Worm (Caenorhabditis elegans) whole organism, mixed stage, embryonic: ENCODE data around the gene msp-33.
"Not testable (repeated sequence)": the region's sequence is repeated elsewhere in the genome, so short reads cannot be mapped to it uniquely, and the experiment has no call there.

ENCODE experiments used
- M03D4.4 ChIP-seq: sonication (generic microtip); optimal IDR thresholded peaks from 2 replicates; lab custom pipeline; 2017; ENCODE audit warnings: mild to moderate bottlenecking, missing genetic modification characterization, missing compliant biosample characterization
- bed-3 ChIP-seq: fragments of 200-800 bp; sonication (Bioruptor generic); optimal IDR thresholded peaks from 3 replicates; lab custom pipeline; 2018; ENCODE audit warnings: mild to moderate bottlenecking, missing genetic modification characterization, moderate library complexity, missing compliant biosample characterization
- blmp-1 ChIP-seq: fragments of 150-350 bp; optimal IDR thresholded peaks from 2 replicates; lab custom pipeline; 2014; ENCODE audit warnings: missing biosample characterization, missing genetic modification characterization
- ceh-39 ChIP-seq: fragments of 150-350 bp; optimal IDR thresholded peaks from 2 replicates; lab custom pipeline; 2014; ENCODE audit warnings: missing biosample characterization, missing genetic modification characterization
- ceh-43 ChIP-seq: fragments of 200-800 bp; sonication (Bioruptor generic); optimal IDR thresholded peaks from 2 replicates; lab custom pipeline; 2018; ENCODE audit warnings: mild to moderate bottlenecking, missing genetic modification characterization, moderate library complexity, missing compliant biosample characterization
- ceh-83 ChIP-seq: fragments of 200-800 bp; sonication (Bioruptor generic); optimal IDR thresholded peaks from 2 replicates; lab custom pipeline; 2018; ENCODE audit warnings: mild to moderate bottlenecking, missing genetic modification characterization, missing compliant biosample characterization
- cnd-1 ChIP-seq: fragments of 200-800 bp; sonication (Bioruptor generic); optimal IDR thresholded peaks from 2 replicates; lab custom pipeline; 2018; ENCODE audit warnings: mild to moderate bottlenecking, missing genetic modification characterization, missing compliant biosample characterization
- elt-1 ChIP-seq: sonication (generic microtip); optimal IDR thresholded peaks from 2 replicates; lab custom pipeline; 2017; ENCODE audit warnings: missing genetic modification characterization, mild to moderate bottlenecking, missing compliant biosample characterization, antibody characterized with exemption, moderate library complexity, borderline replicate concordance; ENCODE audit not compliant: insufficient read depth
- elt-3 ChIP-seq: fragments of 150-350 bp; optimal IDR thresholded peaks from 2 replicates; lab custom pipeline; 2014; ENCODE audit warnings: missing biosample characterization, missing genetic modification characterization
- flh-1 ChIP-seq: fragments of 200-800 bp; sonication (Bioruptor generic); optimal IDR thresholded peaks from 2 replicates; lab custom pipeline; 2018; ENCODE audit warnings: mild to moderate bottlenecking, missing genetic modification characterization, moderate library complexity, missing compliant biosample characterization
- ham-2 ChIP-seq: fragments of 200-800 bp; sonication (Bioruptor generic); optimal IDR thresholded peaks from 2 replicates; lab custom pipeline; 2018; ENCODE audit warnings: mild to moderate bottlenecking, missing genetic modification characterization, missing compliant biosample characterization
- lsy-2 ChIP-seq: fragments of 150-350 bp; optimal IDR thresholded peaks from 2 replicates; lab custom pipeline; 2014; ENCODE audit warnings: missing biosample characterization, missing genetic modification characterization
- mab-5 ChIP-seq: fragments of 150-350 bp; optimal IDR thresholded peaks from 2 replicates; lab custom pipeline; 2014; ENCODE audit warnings: missing biosample characterization, missing genetic modification characterization
- mep-1 ChIP-seq: fragments of 150-350 bp; optimal IDR thresholded peaks from 2 replicates; lab custom pipeline; 2017; ENCODE audit warnings: missing biosample characterization, missing genetic modification reagents, missing genetic modification characterization, inconsistent platforms
- mls-2 ChIP-seq: sonication (generic microtip); optimal IDR thresholded peaks from 2 replicates; lab custom pipeline; 2016; ENCODE audit warnings: mild to moderate bottlenecking, missing genetic modification characterization, moderate library complexity, missing compliant biosample characterization
- nhr-12 ChIP-seq: fragments of 150-350 bp; optimal IDR thresholded peaks from 2 replicates; lab custom pipeline; 2014; ENCODE audit warnings: missing biosample characterization, missing genetic modification characterization
- nhr-2 ChIP-seq: fragments of 150-350 bp; optimal IDR thresholded peaks from 2 replicates; lab custom pipeline; 2014; ENCODE audit warnings: missing biosample characterization, missing genetic modification characterization
- nhr-237 ChIP-seq: fragments of 150-350 bp; optimal IDR thresholded peaks from 2 replicates; lab custom pipeline; 2014; ENCODE audit warnings: missing biosample characterization, missing genetic modification characterization
- nhr-28 ChIP-seq: fragments of 150-350 bp; optimal IDR thresholded peaks from 2 replicates; lab custom pipeline; 2014; ENCODE audit warnings: missing biosample characterization, missing genetic modification characterization
- nhr-76 ChIP-seq: sonication (generic microtip); optimal IDR thresholded peaks from 2 replicates; lab custom pipeline; 2017; ENCODE audit warnings: missing biosample characterization, missing genetic modification characterization
- pha-4 ChIP-seq: fragments of 150-350 bp; optimal IDR thresholded peaks from 2 replicates; lab custom pipeline; 2018; ENCODE audit warnings: missing biosample characterization, missing genetic modification reagents, missing genetic modification characterization
- sem-2 ChIP-seq: fragments of 200-800 bp; sonication (Bioruptor generic); optimal IDR thresholded peaks from 2 replicates; lab custom pipeline; 2018; ENCODE audit warnings: mild to moderate bottlenecking, missing genetic modification characterization, missing compliant biosample characterization
- sptf-1 ChIP-seq: sonication (generic microtip); optimal IDR thresholded peaks from 2 replicates; lab custom pipeline; 2017; ENCODE audit warnings: mild to moderate bottlenecking, missing genetic modification characterization, moderate library complexity, missing compliant biosample characterization
- tbx-8 ChIP-seq: fragments of 200-800 bp; sonication (Bioruptor generic); optimal IDR thresholded peaks from 2 replicates; lab custom pipeline; 2018; ENCODE audit warnings: mild to moderate bottlenecking, missing genetic modification characterization, moderate library complexity, missing compliant biosample characterization
- unc-120 ChIP-seq: sonication (generic microtip); optimal IDR thresholded peaks from 2 replicates; lab custom pipeline; 2017; ENCODE audit warnings: missing genetic modification characterization, missing compliant biosample characterization; ENCODE audit not compliant: poor library complexity, severe bottlenecking
- unc-39 ChIP-seq: fragments of 150-350 bp; optimal IDR thresholded peaks from 2 replicates; lab custom pipeline; 2014; ENCODE audit warnings: missing biosample characterization, missing genetic modification characterization
- unc-62 ChIP-seq: fragments of 150-350 bp; optimal IDR thresholded peaks from 2 replicates; lab custom pipeline; 2014; ENCODE audit warnings: missing biosample characterization, missing genetic modification reagents, missing genetic modification characterization
- zip-8 ChIP-seq: fragments of 150-350 bp; optimal IDR thresholded peaks from 2 replicates; lab custom pipeline; 2014; ENCODE audit warnings: missing biosample characterization, missing genetic modification characterization
- ztf-11 ChIP-seq: fragments of 150-350 bp; optimal IDR thresholded peaks from 2 replicates; lab custom pipeline; 2014; ENCODE audit warnings: missing biosample characterization, missing genetic modification characterization

The msp-33 gene

ce11 chrII:4866045-4866444 lies 26.4 kb downstream of the msp-33 start:
- no peak for TF ChIP-seq unc-62 (GFP tag; lab: Kevin White, UChicago)
- no peak for TF ChIP-seq nhr-76 (tag; lab: Kevin White, UChicago)
- no peak for TF ChIP-seq nhr-2 (tag; lab: Kevin White, UChicago)
- no peak for TF ChIP-seq cnd-1 (tag; lab: Kevin White, UChicago)
- TF ChIP-seq ham-2 (GFP tag; lab: Kevin White, UChicago) = no peak
- TF ChIP-seq pha-4 (tag; lab: Kevin White, UChicago) = no peak
- TF ChIP-seq elt-1 (tag; lab: Kevin White, UChicago) = no peak
- TF ChIP-seq tbx-8 (GFP tag; lab: Kevin White, UChicago) = no peak
- TF ChIP-seq nhr-12 (tag; lab: Kevin White, UChicago) = no peak
- no peak for TF ChIP-seq unc-120 (tag; lab: Kevin White, UChicago)
- TF ChIP-seq blmp-1 (tag; lab: Kevin White, UChicago) = no peak
- TF ChIP-seq mep-1 = no peak
- TF ChIP-seq unc-39 (tag; lab: Kevin White, UChicago) = no peak
- no peak for TF ChIP-seq elt-3 (tag; lab: Kevin White, UChicago)
- TF ChIP-seq ztf-11 (tag; lab: Kevin White, UChicago) = no peak

DNA sequence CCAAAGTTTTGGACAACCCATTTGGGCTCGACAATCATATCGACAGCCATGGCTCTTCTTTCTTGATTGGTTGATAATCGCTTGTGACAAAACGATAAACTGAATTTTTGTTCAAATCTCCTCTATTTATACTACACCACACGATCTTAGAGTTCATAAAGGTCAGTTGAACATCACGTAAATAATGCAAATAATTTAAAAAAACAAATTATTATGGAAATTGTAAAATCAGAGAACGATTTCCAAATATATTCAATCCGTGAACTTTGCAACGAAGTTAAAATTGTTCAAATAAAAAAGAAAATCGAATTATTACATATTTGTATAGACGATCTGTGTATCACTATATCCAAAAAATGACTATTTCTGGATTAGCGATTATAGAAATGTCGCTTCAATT lies 29.1 kb downstream of the msp-33 start, which contains the start of the genes mpst-4 and F11G11.14:
TSS of gene mpst-4 (minus strand) at position 101 of the 400 bp plus-strand sequence.
TSS of gene F11G11.14 (plus strand) at position 325 of the 400 bp plus-strand sequence.
- TF ChIP-seq sptf-1 (tag; lab: Kevin White, UChicago) (no peak), unc-39 (tag; lab: Kevin White, UChicago) (no peak), ztf-11 (tag; lab: Kevin White, UChicago) (no peak), zip-8 (tag; lab: Kevin White, UChicago) (no peak), lsy-2 (tag; lab: Kevin White, UChicago) (no peak), unc-62 (GFP tag; lab: Kevin White, UChicago) (no peak), cnd-1 (tag; lab: Kevin White, UChicago) (no peak), flh-1 (GFP tag; lab: Kevin White, UChicago) (no peak)

DNA sequence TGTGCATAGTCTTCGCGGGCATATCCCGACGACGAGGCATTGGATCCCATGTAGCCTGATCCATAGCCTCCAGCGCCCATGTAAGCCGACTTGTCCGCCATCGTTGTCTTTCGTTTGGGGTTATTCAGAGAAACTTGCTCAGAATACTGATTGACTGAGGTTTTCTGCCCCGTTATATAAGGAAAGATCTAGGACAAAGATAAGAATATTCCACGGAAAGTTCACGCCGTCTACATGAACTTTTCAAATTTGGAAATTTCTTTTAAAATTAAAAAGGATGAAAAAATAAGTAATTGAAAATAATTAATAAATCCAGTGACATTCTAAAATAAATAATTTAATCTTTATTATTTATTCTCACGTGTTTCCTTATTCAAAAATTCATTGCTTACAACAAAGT lies 32.2 kb downstream of the msp-33 start, which contains the start of the genes nspd-5 and F11G11.4:
TSS of gene nspd-5 (minus strand) at position 101 of the 400 bp plus-strand sequence.
TSS of gene F11G11.4 (plus strand) at position 335 of the 400 bp plus-strand sequence.
- TF ChIP-seq cnd-1 (tag; lab: Kevin White, UChicago); ceh-83; nhr-12 (tag; lab: Kevin White, UChicago): not testable (repeated sequence)
- TF ChIP-seq, all 35 proteins: peak for 0; not testable (repeated sequence) for 35

DNA sequence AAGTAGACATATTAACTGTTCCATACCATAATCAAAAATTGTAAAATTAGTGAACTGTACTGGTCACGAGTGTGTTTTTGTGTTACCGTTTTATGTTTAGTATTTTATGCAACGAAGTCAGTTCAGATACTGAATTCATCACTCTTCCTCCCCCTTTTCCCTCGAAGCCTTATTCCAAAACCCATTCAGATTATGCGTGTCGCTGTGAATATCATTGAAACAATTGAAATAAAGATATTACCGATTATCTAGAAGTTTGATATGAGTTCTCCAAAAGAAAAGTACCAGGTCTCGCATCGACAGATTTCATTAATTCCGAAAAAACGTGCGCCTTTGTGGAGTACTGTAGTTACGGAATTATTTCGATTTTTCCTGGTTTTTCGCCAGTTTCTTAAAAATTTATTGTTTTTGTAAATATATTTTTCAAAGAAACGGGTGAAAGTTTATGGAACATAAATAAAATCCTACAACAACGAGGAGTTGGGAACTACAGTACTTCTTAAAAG lies 33.5 kb downstream of the msp-33 start:
- TF ChIP-seq M03D4.4 (tag; lab: Kevin White, UChicago) (no peak), pha-4 (tag; lab: Kevin White, UChicago) (no peak), lsy-2 (tag; lab: Kevin White, UChicago) (no peak), ceh-43 (no peak)

DNA sequence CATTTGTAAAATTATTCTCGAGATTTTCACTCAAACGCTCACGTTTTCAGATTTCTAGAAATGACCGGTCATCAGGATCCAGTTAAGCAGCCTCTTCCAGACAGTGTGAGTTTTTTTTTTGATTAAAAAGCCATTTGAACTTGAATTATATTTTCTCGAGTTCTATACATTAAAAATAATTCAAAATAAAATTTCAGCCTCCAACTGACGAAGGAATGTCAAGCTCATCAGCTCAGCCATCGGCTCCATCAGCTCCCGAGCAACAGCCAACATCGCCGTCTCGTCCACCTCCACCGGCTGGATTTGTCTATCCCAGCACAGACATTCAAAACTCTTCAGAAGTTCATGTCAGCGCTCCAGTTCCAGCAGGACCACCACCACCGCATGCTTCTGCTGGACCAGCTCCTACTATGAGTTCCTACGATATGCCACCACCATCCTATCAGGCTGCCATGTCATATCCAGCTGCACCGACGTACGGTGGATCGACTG lies 34.6 kb downstream of the msp-33 start, which contains the start of gene F11G11.5:
TSS of gene F11G11.5 (plus strand) at position 51 of the 492 bp plus-strand sequence.
- TF ChIP-seq nhr-237 (no peak), bed-3 (GFP tag; lab: Kevin White, UChicago) (no peak), elt-3 (tag; lab: Kevin White, UChicago) (no peak), M03D4.4 (tag; lab: Kevin White, UChicago) (no peak), nhr-12 (tag; lab: Kevin White, UChicago) (no peak), unc-120 (tag; lab: Kevin White, UChicago) (no peak), flh-1 (GFP tag; lab: Kevin White, UChicago) (no peak), nhr-2 (tag; lab: Kevin White, UChicago) (no peak), unc-62 (GFP tag; lab: Kevin White, UChicago) (no peak)

DNA sequence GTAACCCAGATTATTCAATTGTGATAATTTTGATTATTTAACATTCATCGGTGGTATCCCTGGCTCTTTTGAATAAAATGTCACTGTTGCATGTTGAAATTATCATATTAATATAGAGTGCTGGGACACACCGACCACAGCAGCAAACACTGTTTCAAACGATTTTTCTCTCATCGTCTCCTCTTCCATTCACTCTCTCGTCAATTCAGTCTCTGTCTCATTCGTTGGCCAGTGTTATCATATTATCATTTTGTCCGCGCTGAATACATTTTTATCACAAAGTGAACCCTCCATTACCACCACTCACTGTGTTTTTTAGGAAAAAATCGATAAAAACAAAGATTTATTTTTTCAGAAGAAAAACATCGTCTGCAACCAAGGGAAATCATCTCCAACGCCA lies 35.4 kb downstream of the msp-33 start:
- no peak for TF ChIP-seq blmp-1 (tag; lab: Kevin White, UChicago)
- TF ChIP-seq ceh-39 = no peak
- no peak for TF ChIP-seq nhr-237
- TF ChIP-seq unc-120 (tag; lab: Kevin White, UChicago) = no peak
- no peak for TF ChIP-seq flh-1 (GFP tag; lab: Kevin White, UChicago)
- TF ChIP-seq ceh-43 = no peak
- TF ChIP-seq mls-2 = no peak
- no peak for TF ChIP-seq mab-5 (tag; lab: Kevin White, UChicago)
- no peak for TF ChIP-seq sem-2 (GFP tag; lab: Kevin White, UChicago)
- no peak for TF ChIP-seq ham-2 (GFP tag; lab: Kevin White, UChicago)
- no peak for TF ChIP-seq lsy-2 (tag; lab: Kevin White, UChicago)
- no peak for TF ChIP-seq unc-39 (tag; lab: Kevin White, UChicago)
- no peak for TF ChIP-seq zip-8 (tag; lab: Kevin White, UChicago)
- TF ChIP-seq ztf-11 (tag; lab: Kevin White, UChicago) = no peak
- no peak for TF ChIP-seq nhr-28 (tag; lab: Kevin White, UChicago)
- TF ChIP-seq M03D4.4 (tag; lab: Kevin White, UChicago) = no peak
- TF ChIP-seq, all 35 proteins: peak for 0
